Worm (Caenorhabditis elegans): ENCODE results near the gene ubh-1.

Gene ubh-1

ce11 chrV:6514887-6515324 is 3.7 kb upstream of the ubh-1 start, which contains the start of gene dpy-11 (continued):
- TF ChIP-seq blmp-1 (tag; optimal IDR thresholded peaks at IDR 0.05) (peak; percentile 38), aha-1 (tag; optimal IDR thresholded peaks at IDR 0.05) (no peak), nhr-20 (tag; optimal IDR thresholded peaks at IDR 0.05) (no peak), nhr-47 (tag; optimal IDR thresholded peaks at IDR 0.05) (peak; percentile 13), lin-13 (GFP tag; optimal IDR thresholded peaks at IDR 0.05) (no peak), snu-23 (GFP tag; optimal IDR thresholded peaks at IDR 0.05) (peak; percentile 65), tlp-1 (tag; optimal IDR thresholded peaks at IDR 0.05) (no peak), unc-98 (GFP tag; IDR thresholded peaks at IDR 0.05) (no peak), swsn-7 (tag; optimal IDR thresholded peaks at IDR 0.05) (peak; percentile 24), aly-2 (tag; optimal IDR thresholded peaks at IDR 0.05) (peak; percentile 77), pqm-1 (tag; optimal IDR thresholded peaks at IDR 0.05) (no peak), pax-3 (tag; optimal IDR thresholded peaks at IDR 0.05) (no peak), rnt-1 (tag; optimal IDR thresholded peaks at IDR 0.05) (peak; percentile 23), pag-3 (tag; optimal IDR thresholded peaks at IDR 0.05; ENCODE audit: borderline replicate concordance, insufficient read depth) (no peak), fkh-4 (tag; optimal IDR thresholded peaks at IDR 0.05; ENCODE audit: borderline replicate concordance) (no peak), lir-3 (tag; optimal IDR thresholded peaks at IDR 0.05; ENCODE audit: poor library complexity) (peak; percentile 30), ceh-82 (tag; optimal IDR thresholded peaks at IDR 0.05) (peak in 1 of 3 experiments; percentile 11), Y116A8C.19 (tag; optimal IDR thresholded peaks at IDR 0.05; ENCODE audit: borderline replicate concordance) (no peak), lin-14 (GFP tag; optimal IDR thresholded peaks at IDR 0.05) (peak; percentile 39), mdl-1 (tag; optimal IDR thresholded peaks at IDR 0.05) (no peak), unc-62 (GFP tag; optimal IDR thresholded peaks at IDR 0.05) (no peak), hpl-2 (GFP tag; optimal IDR thresholded peaks at IDR 0.05) (no peak), egl-27 (tag; optimal IDR thresholded peaks at IDR 0.05) (no peak), C04F5.9 (tag; optimal IDR thresholded peaks at IDR 0.05) (no peak), nhr-71 (tag; optimal IDR thresholded peaks at IDR 0.05) (peak; percentile 64), grh-1 (GFP tag; IDR thresholded peaks at IDR 0.05) (0 out of 2 replicates have a peak, but pooled peaks have one; percentile 33), mef-2 (tag; optimal IDR thresholded peaks at IDR 0.05) (no peak), nhr-76 (tag; optimal IDR thresholded peaks at IDR 0.05) (no peak), ztf-11 (tag; optimal IDR thresholded peaks at IDR 0.05) (no peak), ztf-4 (tag; optimal IDR thresholded peaks at IDR 0.05) (peak; percentile 60), snpc-4 (tag; optimal IDR thresholded peaks at IDR 0.05) (no peak), sup-37 (GFP tag; optimal IDR thresholded peaks at IDR 0.05) (no peak), nhr-77 (tag; optimal IDR thresholded peaks at IDR 0.05) (no peak), ceh-8 (GFP tag; optimal IDR thresholded peaks at IDR 0.05) (no peak), jun-1 (tag; optimal IDR thresholded peaks at IDR 0.05) (no peak), lin-35 (GFP tag; optimal IDR thresholded peaks at IDR 0.05) (peak in 1 of 2 experiments; percentile 12), vab-15 (tag; optimal IDR thresholded peaks at IDR 0.05) (no peak), nhr-237 (tag; optimal IDR thresholded peaks at IDR 0.05) (no peak), zip-4 (GFP tag; optimal IDR thresholded peaks at IDR 0.05) (no peak), efl-1 (optimal IDR thresholded peaks at IDR 0.05) (no peak), efl-1 (GFP tag; optimal IDR thresholded peaks at IDR 0.05 in 1 of 2) (peak in 1 of 2 experiments; percentile 89), nhr-84 (tag; optimal IDR thresholded peaks at IDR 0.05) (no peak), sptf-1 (tag; optimal IDR thresholded peaks at IDR 0.05) (no peak), hlh-4 (tag; optimal IDR thresholded peaks at IDR 0.05) (no peak), lin-39 (tag; optimal IDR thresholded peaks at IDR 0.05) (no peak), tbx-2 (tag; optimal IDR thresholded peaks at IDR 0.05) (no peak), ama-1 (optimal IDR thresholded peaks at IDR 0.05) (peak; percentile 92)

All from whole organism, L1 larva.